Fruit fly (Drosophila melanogaster) whole organism, larva: ENCODE results near the gene Polr3C.

Experiments
- noc ChIP-seq: fragments of 200-800 bp; sonication (Bioruptor generic); optimal IDR thresholded peaks from 3 replicates; lab custom pipeline; 2019; ENCODE audit warnings: missing biosample characterization, mild to moderate bottlenecking, missing genetic modification characterization, moderate library complexity

Polr3C gene

DNA sequence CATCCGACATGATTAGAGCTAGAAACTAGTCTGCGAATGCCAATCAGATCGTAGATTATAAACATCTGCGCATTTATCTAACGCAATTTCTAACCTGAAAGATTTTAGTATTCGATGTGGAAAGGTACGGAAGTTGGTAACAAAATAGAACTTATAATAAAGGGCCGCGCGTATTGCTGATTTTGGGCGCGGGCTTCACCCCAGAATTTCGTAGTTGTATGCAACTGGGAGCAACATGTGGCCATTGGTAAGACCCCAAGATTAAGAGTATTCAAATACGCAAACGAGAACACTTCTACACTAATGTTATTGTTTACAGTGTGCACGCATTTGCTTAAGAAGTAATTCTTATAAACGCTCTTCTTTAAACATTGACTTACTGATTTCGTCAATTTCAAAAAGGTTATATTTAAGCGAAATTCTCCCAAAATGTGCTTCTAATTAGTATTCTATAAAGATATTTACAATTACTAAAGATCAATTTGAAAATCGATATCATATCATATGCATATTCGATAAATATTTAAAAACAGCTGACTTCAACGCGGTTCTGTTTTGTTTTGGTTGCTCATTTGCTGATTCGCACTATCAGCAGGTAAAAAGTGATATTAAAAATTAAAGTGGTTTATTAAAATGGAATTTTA is at the start of gene Polr3C, which contains the start of gene CG5961:
Gene Polr3C (plus strand): TSS at position 536 of the 644 bp plus-strand sequence.
Gene CG5961 (minus strand): TSS at position 416 of the 644 bp plus-strand sequence.
- TF ChIP-seq noc (tag; lab: Kevin White, UChicago) = no peak

DNA sequence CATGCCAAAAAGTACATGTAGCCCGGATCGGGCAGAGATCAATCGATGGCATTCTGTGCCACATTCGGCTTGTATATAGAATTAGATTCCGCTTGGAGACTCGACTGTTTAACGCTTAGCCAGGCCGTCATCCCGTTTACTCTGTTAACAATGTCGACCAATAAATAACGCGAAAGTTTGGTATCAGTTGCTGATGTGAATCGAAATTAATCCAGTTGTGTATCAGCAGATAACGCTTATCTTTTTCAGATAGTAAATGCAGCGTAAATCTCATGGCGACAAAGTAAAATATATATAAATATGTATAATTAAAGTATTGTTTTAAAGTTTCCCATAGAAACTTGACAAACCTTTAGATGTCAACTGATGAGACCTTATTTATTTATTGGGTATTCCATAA is 48.8 kb upstream of the Polr3C start:
- TF ChIP-seq noc (tag; lab: Kevin White, UChicago) = peak; percentile 63

DNA sequence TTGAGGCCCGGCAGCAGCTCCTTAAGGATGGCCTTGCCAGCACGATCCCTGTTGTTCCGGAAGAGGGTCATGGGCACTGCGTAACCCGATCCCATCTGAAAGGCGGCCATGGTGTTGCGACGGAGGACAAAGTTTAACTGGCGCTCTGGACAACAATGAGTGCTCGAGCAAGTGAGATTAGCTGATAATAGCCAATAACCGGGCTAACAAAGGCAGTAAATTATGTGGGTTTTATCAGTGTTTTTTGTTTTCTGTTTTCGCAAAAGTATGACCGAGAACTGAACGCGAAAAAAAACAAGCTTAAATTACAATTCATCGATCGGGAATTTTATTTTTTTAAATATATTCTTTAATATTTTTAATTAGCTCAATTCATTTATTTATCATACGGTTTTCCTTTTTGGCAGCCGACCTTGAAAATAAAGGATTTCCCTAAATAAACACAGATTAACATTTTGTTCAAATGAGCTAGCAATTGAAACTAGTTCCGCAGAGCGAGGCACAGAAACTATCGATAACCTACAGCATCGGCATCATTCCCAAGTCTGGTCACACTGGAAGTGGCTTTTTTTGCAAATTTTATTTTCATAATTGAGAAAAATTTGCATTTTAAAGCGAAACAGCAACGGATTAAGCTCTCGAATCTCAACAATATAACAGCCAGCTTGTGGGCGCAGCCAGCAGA is 46.8 kb upstream of the Polr3C start, which contains the start of the genes Dip-C and pps:
Gene Dip-C (minus strand): TSS at position 486 of the 685 bp plus-strand sequence.
Gene pps (plus strand): TSS at position 555 of the 685 bp plus-strand sequence.
- TF ChIP-seq noc (tag; lab: Kevin White, UChicago) = no peak

DNA sequence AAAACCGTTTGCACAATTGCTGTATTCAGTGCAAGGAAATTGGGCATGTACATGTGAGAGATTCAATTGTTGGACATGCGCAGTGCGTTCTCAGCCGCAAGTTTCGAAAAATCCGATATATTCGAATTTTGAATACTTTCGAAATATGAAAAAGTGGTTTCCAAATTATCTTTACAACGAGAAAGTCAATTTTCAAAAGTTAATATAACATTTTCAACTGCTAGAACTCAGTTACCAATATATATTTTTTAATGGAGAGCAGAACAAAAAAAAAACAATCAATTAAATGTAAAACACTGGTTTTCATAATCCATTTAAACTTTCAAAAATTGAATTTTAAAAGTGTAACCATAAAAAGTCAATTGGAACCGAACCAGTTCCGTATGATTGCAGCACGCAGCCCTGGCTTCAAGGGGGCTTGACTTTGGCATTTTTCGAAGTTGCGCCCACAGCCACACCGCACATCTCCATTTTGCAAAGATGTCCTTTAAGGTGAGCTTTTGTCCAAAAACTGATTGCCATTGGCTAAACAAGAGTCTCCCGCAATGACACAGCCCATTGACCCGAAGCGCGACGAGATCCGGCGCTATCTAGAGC is 37.7 kb upstream of the Polr3C start, which contains the start of the genes Scgbeta and CG17202:
Gene Scgbeta (minus strand): TSS at position 51 of the 597 bp plus-strand sequence.
Gene CG17202 (plus strand): TSS at position 390 of the 597 bp plus-strand sequence.
- TF ChIP-seq noc (tag; lab: Kevin White, UChicago) = no peak

DNA sequence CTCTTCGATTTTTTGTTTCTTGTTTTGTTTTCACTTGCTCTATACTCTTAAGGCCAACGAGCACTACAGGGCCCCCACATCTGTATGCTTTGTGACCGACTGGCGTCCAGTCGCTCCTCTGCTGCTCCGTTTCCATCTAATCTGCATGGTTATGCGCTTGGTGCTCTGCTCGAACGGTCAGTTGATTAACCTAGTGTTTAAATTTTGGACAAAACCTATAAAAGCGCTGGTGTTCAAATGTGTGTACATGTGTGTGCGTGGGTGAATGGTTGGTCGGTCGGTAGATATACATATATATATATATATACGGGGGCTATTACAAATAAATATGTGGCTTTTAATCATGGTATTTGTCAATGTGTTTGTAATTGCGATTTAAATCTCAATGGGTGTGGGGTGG is 36.2 kb upstream of the Polr3C start:
- no peak for TF ChIP-seq noc (tag; lab: Kevin White, UChicago)

DNA sequence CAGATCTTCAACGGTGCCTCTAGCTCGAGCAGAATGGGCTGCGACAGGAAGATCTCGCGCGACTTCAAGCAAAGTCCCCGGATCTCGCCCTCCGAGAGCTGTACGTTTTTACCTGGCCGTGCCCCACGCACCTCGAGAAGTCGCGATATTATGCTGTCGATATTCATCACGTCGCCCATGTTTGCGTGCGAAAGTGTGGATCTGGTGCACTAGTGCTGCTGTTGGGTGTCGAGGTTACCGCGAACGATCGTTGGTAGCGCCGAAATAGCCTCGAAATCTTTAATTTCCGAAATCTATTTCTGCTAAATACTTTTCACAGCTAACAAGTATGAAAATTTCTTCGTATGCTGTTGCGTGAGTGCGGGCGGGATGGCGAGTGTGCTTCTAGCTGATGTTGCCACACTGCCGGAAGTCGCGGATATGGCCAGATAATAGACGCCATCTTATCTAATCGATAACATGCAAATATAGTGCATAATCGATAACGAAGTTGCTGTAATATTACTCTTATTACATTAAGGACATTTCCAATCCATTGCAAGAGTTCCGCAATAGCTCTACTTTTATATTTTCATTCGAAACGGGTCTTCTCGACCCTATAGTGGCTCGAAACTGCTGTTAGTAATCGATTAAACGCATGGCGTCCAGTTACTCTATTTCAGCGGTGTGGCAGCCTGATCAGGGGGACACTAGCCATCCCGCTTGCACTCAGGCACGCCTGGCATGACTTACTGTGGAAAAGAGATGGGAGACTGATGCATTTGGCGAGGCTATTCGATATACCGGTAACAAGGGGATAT is 34.5 kb upstream of the Polr3C start, which contains the start of gene Pp1-87B:
Gene Pp1-87B (minus strand): TSS at position 408 of the 800 bp plus-strand sequence.
- no peak for TF ChIP-seq noc (tag; lab: Kevin White, UChicago)

DNA sequence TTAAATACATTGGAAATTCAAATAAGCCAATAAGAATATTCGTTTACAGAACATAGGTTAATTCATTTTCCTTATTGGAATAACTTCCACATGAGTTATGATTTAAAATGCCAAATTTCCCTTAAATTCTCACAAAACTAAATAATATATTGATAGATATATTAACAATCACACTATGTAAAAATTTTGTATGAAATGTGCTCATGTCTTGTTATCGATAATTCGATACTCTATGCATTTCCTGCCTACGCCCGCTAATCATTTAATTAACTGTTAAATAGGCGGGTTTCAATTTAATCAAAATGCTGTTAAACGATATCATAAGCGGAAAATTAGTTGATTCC is 33.9 kb upstream of the Polr3C start, which contains the start of gene NANS:
Gene NANS (plus strand): TSS at position 269 of the 344 bp plus-strand sequence.
- TF ChIP-seq noc (tag; lab: Kevin White, UChicago) = no peak

DNA sequence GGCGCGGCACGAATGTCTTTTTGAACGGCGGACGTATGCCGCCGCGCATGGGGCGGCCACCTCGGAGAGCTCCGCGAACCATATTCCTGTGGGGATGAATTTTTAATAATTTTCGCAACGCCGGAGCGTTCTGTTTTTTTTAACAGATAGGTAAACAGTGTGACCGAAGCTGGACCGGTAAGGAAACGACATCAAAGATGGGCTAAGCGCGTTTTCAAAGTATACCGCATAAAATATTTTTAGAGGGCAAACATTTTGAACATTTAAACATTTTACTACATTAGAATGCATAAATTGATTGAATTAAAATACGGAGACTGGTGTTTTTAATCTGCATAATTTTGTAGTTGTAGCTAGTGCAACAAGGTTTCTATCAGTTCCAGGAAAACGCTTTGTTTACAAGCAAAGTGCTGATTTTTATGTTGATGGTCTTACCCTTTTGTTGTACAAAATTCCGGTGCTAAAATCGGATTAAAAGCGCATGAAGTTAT is 31.0 kb upstream of the Polr3C start, which contains the start of the genes CG5641 and CG5245:
Gene CG5641 (minus strand): TSS at position 163 of the 491 bp plus-strand sequence.
Gene CG5245 (plus strand): TSS at position 441 of the 491 bp plus-strand sequence.
- TF ChIP-seq noc (tag; lab: Kevin White, UChicago) = no peak

DNA sequence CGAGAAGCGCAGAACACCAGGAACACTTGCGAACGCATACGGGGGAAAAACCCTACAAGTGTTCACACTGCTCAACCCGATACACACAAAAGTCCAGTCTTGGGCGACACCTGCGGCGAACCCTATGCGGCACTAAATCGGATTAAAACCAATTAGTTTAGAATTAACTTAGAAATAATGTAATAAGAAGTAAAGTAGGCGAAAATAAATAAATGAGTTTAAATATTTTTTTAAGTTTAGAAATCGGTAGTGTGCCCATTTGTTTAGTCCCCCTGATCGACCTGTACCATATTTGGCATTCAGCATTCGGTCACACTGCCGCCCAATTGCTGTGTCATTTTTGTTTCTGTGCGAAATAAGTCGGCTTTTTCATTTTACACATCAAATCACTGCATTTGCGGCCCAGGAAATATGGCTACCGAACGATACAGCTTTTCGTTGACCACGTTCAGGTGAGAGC is 29.2 kb upstream of the Polr3C start, which contains the start of gene Prosalpha2:
Gene Prosalpha2 (plus strand): TSS at position 292 of the 460 bp plus-strand sequence.
- no peak for TF ChIP-seq noc (tag; lab: Kevin White, UChicago)

DNA sequence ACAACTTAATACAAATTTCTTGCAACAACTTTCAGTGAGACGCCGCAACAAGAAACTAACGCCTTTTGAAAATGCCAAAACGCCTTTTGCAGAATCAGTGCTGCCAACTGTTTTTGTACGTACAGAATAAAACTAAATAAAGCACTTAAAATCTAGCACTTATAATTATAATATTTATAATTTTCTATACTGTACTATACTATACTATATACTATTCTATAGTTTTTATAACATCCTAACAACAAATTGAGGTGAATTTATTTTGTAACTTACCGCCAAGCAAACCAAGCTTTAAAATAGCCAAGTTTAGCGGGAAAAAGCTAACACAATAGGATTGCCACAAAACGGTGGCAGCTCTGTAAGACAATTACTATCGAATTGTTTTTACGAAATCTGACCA is 26.4 kb upstream of the Polr3C start, which contains the start of the genes Aos1 and Srlp:
Gene Aos1 (minus strand): TSS at position 59 of the 400 bp plus-strand sequence.
Gene Srlp (plus strand): TSS at position 335 of the 400 bp plus-strand sequence.
- TF ChIP-seq noc (tag; lab: Kevin White, UChicago) = peak; percentile 65

DNA sequence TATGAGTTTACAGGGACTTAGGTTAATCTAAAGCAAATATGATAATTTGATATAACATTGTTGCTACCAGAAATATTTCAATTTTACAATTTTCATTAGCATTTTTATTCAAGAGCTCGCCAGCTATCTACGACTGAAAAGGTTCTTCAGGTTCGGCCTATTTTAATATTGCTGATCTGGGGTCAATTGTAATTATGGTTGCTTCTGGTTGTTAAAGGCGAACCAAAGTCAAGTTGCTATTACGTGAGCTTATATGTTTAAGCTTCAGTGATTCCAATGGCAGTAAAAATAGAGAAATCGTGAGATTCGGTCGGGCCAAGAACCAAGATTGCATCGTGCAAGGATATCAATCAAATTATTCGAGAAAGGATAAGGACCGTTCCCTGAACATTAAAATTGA is 24.3 kb upstream of the Polr3C start, which contains the start of gene Desat2:
Gene Desat2 (plus strand): TSS at position 301 of the 400 bp plus-strand sequence.
- TF ChIP-seq noc (tag; lab: Kevin White, UChicago) = no peak

DNA sequence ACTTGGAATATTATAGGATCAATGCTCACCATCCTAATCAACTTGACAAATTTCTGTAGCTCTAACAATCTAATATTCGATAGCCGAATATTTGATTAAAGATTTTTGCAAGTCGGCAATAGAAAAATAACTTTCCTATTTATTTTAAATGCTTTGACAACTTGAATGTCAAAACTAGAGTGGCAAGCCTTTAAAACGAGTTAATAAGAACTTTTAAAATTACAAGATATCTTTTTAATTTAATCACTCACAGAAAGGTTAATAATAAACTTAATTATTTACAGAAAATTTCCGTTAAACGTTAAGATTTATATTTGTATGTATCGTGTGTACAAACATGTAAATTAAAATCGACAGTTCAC is 21.2 kb upstream of the Polr3C start, which contains the start of the genes CG17207 and CG46427:
Gene CG17207 (minus strand): TSS at position 101 of the 362 bp plus-strand sequence.
Gene CG46427 (minus strand): TSS at position 101 of the 362 bp plus-strand sequence.
- TF ChIP-seq noc (tag; lab: Kevin White, UChicago) = no peak

DNA sequence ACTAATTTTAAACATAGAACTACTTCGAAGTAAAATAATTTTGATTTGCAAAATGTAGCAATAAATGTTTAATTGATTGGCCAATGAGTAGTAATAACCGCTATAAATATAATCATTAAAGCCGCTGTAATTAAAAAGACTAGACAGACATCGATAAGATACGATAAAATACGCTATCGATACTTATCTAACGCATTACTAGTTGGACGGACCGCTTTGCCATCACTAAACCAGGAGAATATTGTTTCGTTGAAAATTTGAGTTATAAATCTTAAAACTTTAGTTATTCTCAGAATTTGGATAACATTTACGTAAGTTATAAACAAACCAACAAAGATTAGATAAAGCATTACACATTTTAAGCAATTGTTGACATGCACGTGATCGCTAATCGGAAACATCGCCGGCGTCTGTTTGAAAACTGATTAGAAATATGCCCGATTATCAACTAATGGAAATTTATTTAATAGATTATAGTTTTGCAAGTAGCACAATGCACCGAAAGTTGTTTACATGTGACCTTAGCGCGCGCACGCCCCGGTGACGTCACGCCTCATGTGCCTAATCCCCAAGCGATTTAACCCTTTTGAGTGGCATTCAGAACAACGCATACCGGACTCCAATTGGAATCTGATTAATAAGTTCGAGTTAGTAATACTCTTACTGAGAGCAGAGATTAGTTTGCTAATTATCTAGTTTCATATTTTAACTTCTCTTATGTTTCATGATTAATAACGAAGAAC is 20.6 kb upstream of the Polr3C start, which contains the start of gene Desat1:
Gene Desat1 (plus strand): TSS at position 200 of the 743 bp plus-strand sequence.
- no peak for TF ChIP-seq noc (tag; lab: Kevin White, UChicago)
